Worm (Caenorhabditis elegans) whole organism, L2 larva: ENCODE data around the gene str-33.

ENCODE experiments used
- C34F6.9 ChIP-seq: fragments of 150-350 bp; optimal IDR thresholded peaks from 2 replicates; lab custom pipeline; 2014; ENCODE audit warnings: missing biosample characterization, missing genetic modification characterization
- F13H6.1 ChIP-seq: sonication (generic microtip); optimal IDR thresholded peaks from 2 replicates; lab custom pipeline; 2016; ENCODE audit warnings: missing genetic modification characterization, missing compliant biosample characterization
- R02D3.7 ChIP-seq: fragments of 150-350 bp; optimal IDR thresholded peaks from 2 replicates; lab custom pipeline; 2014; ENCODE audit warnings: missing biosample characterization, missing genetic modification characterization
- Y55F3AM.14 ChIP-seq: fragments of 200-800 bp; sonication (Bioruptor generic); optimal IDR thresholded peaks from 2 replicates; lab custom pipeline; 2018; ENCODE audit warnings: mild to moderate bottlenecking, missing genetic modification characterization, missing compliant biosample characterization
- alr-1 ChIP-seq: fragments of 150-350 bp; optimal IDR thresholded peaks from 2 replicates; lab custom pipeline; 2014; ENCODE audit warnings: missing biosample characterization, missing genetic modification characterization
- aly-2 ChIP-seq: fragments of 150-350 bp; optimal IDR thresholded peaks from 2 replicates; lab custom pipeline; 2014; ENCODE audit warnings: missing biosample characterization, missing genetic modification characterization
- ama-1 ChIP-seq: fragments of 150-350 bp; optimal IDR thresholded peaks from 2 replicates; lab custom pipeline; 2018; ENCODE audit warnings: inconsistent platforms
- blmp-1 ChIP-seq: sonication (generic microtip); optimal IDR thresholded peaks from 2 replicates; lab custom pipeline; 2017; ENCODE audit warnings: missing genetic modification characterization, mild to moderate bottlenecking, missing compliant biosample characterization, antibody characterized with exemption, moderate library complexity; ENCODE audit not compliant: insufficient read depth
- ceh-16 ChIP-seq: fragments of 150-350 bp; optimal IDR thresholded peaks from 2 replicates; lab custom pipeline; 2014; ENCODE audit warnings: missing biosample characterization, missing genetic modification characterization
- ceh-82 ChIP-seq: fragments of 150-350 bp; optimal IDR thresholded peaks from 2 replicates; lab custom pipeline; 2014; ENCODE audit warnings: missing biosample characterization, missing genetic modification characterization
- crh-2 ChIP-seq: sonication (generic microtip); optimal IDR thresholded peaks from 2 replicates; lab custom pipeline; 2017; ENCODE audit warnings: missing biosample characterization, missing genetic modification characterization
- dmd-4 ChIP-seq: sonication (generic microtip); optimal IDR thresholded peaks from 2 replicates; lab custom pipeline; 2017; ENCODE audit warnings: missing biosample characterization, missing genetic modification characterization
- elt-1 ChIP-seq: fragments of 150-350 bp; optimal IDR thresholded peaks from 2 replicates; lab custom pipeline; 2014; ENCODE audit warnings: missing biosample characterization, missing genetic modification characterization
- lin-11 ChIP-seq: fragments of 150-350 bp; sonication (generic microtip); optimal IDR thresholded peaks from 2 replicates; lab custom pipeline; 2014; ENCODE audit warnings: missing biosample characterization, missing genetic modification characterization, inconsistent platforms, mixed read lengths
- lin-13 ChIP-seq: fragments of 150-350 bp; optimal IDR thresholded peaks from 2 replicates; lab custom pipeline; 2014; ENCODE audit warnings: missing biosample characterization, missing genetic modification reagents, missing genetic modification characterization
- lin-39 ChIP-seq: fragments of 150-350 bp; optimal IDR thresholded peaks from 2 replicates; lab custom pipeline; 2014; ENCODE audit warnings: missing biosample characterization, missing genetic modification reagents, missing genetic modification characterization
- lsy-2 ChIP-seq, 2 experiments: fragments of 150-350 bp in 1 of 2; sonication (generic microtip) in 1 of 2; optimal IDR thresholded peaks; 2 replicates each; lab custom pipeline; 2014 to 2017; ENCODE audit warnings: missing biosample characterization in 2 of 2, missing genetic modification characterization in 2 of 2
- mdl-1 ChIP-seq, 2 experiments: fragments of 150-350 bp in 1 of 2; sonication (generic microtip) in 1 of 2; optimal IDR thresholded peaks; 2 replicates each; lab custom pipeline; 2017; ENCODE audit warnings: missing biosample characterization in 2 of 2, missing genetic modification characterization in 2 of 2
- nhr-11 ChIP-seq: fragments of 150-350 bp; optimal IDR thresholded peaks from 2 replicates; lab custom pipeline; 2014; ENCODE audit warnings: missing biosample characterization, missing genetic modification characterization
- nhr-23 ChIP-seq: fragments of 150-350 bp; optimal IDR thresholded peaks from 2 replicates; lab custom pipeline; 2014; ENCODE audit warnings: missing biosample characterization, missing genetic modification reagents, missing genetic modification characterization
- nhr-237 ChIP-seq: fragments of 150-350 bp; optimal IDR thresholded peaks from 2 replicates; lab custom pipeline; 2014; ENCODE audit warnings: missing biosample characterization, missing genetic modification characterization
- nhr-25 ChIP-seq: fragments of 150-350 bp; sonication (generic microtip); optimal IDR thresholded peaks from 3 replicates; lab custom pipeline; 2014; ENCODE audit warnings: missing biosample characterization, missing genetic modification characterization
- nhr-6 ChIP-seq: fragments of 150-350 bp; optimal IDR thresholded peaks from 2 replicates; lab custom pipeline; 2014; ENCODE audit warnings: missing biosample characterization, missing genetic modification characterization
- peb-1 ChIP-seq: fragments of 150-350 bp; optimal IDR thresholded peaks from 2 replicates; lab custom pipeline; 2014; ENCODE audit warnings: missing biosample characterization, missing genetic modification characterization
- sem-4 ChIP-seq: fragments of 150-350 bp; optimal IDR thresholded peaks from 2 replicates; lab custom pipeline; 2014; ENCODE audit warnings: missing biosample characterization, missing genetic modification reagents, missing genetic modification characterization
- skn-1 ChIP-seq: sonication (generic microtip); optimal IDR thresholded peaks from 2 replicates; lab custom pipeline; 2017; ENCODE audit warnings: missing biosample characterization, missing genetic modification characterization
- sma-3 ChIP-seq: sonication (generic microtip); optimal IDR thresholded peaks from 2 replicates; lab custom pipeline; 2016; ENCODE audit warnings: missing genetic modification reagents, missing genetic modification characterization, missing compliant biosample characterization
- sma-9 ChIP-seq, 2 experiments: fragments of 150-350 bp in 1 of 2; sonication (generic microtip) in 1 of 2; optimal IDR thresholded peaks; 2 replicates each; lab custom pipeline; 2014 to 2016; ENCODE audit warnings: missing genetic modification characterization in 2 of 2, mild to moderate bottlenecking in 1 of 2, missing biosample characterization in 1 of 2, missing compliant biosample characterization in 1 of 2, missing genetic modification reagents in 1 of 2, moderate library complexity in 1 of 2
- snpc-4 ChIP-seq: fragments of 150-350 bp; optimal IDR thresholded peaks from 2 replicates; lab custom pipeline; 2014; ENCODE audit warnings: missing biosample characterization, missing genetic modification characterization
- unc-39 ChIP-seq: fragments of 150-350 bp; optimal IDR thresholded peaks from 2 replicates; lab custom pipeline; 2014; ENCODE audit warnings: missing biosample characterization, missing genetic modification characterization
- unc-55 ChIP-seq: fragments of 150-350 bp; sonication (generic microtip); optimal IDR thresholded peaks from 3 replicates; lab custom pipeline; 2014; ENCODE audit warnings: missing biosample characterization, missing genetic modification reagents, missing genetic modification characterization
- unc-62 ChIP-seq: fragments of 150-350 bp; optimal IDR thresholded peaks from 2 replicates; lab custom pipeline; 2014; ENCODE audit warnings: missing biosample characterization, missing genetic modification reagents, missing genetic modification characterization
- ztf-1 ChIP-seq: fragments of 200-800 bp; sonication (Bioruptor generic); conservative IDR thresholded peaks from 2 replicates; pipeline ENCODE4 v1.3.6; 2022; ENCODE audit warnings: missing genetic modification characterization, missing compliant biosample characterization
- ztf-11 ChIP-seq: sonication (generic microtip); optimal IDR thresholded peaks from 2 replicates; lab custom pipeline; 2017; ENCODE audit warnings: missing biosample characterization, missing genetic modification characterization
- ztf-4 ChIP-seq: fragments of 150-350 bp; optimal IDR thresholded peaks from 2 replicates; lab custom pipeline; 2014; ENCODE audit warnings: missing biosample characterization, missing genetic modification characterization

Gene str-33

ce11 chrV:2716933-2717332 lies 11.4 kb upstream of the str-33 start:
- no peak for TF ChIP-seq peb-1 (tag; lab: Kevin White, UChicago)
- no peak for TF ChIP-seq Y55F3AM.14 (GFP tag; lab: Kevin White, UChicago)
- TF ChIP-seq crh-2 (tag; lab: Kevin White, UChicago), result no peak
- no peak for TF ChIP-seq sma-3 (GFP tag; lab: Kevin White, UChicago)
- TF ChIP-seq lsy-2 (tag; optimal IDR thresholded peaks at IDR 0.05; lab: Kevin White, UChicago), result no peak

DNA sequence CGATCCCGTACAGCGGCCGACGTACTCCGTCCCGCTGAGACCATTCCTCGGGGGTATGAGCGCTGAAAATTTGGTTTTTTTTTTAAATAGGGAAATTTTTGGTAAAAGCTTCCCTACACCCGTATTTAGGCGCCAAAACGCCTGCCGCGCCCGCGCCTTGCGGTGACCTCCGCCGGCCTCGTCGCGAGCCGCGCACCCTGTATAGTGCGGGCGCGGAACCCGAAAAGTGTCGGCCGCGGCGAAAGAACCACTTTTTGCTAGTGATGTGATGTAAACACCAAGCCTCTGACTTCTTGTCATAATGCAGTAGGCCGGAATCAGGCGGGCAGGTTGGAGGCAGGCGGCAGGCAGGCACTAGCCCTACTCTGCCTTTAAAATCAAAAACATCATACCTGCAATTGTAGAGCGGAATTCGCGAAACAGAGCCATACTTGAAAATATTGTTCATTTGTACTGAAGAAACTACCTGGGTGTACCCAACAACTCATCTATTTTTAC lies 9.6 kb upstream of the str-33 start, which contains the start of gene srt-29:
Gene srt-29 (minus strand): TSS at position 448 of the 498 bp plus-strand sequence.
- TF ChIP-seq blmp-1 (tag; lab: Kevin White, UChicago) (no peak), mdl-1 (tag; optimal IDR thresholded peaks at IDR 0.05; lab: Kevin White, UChicago) (no peak), sma-3 (GFP tag; lab: Kevin White, UChicago) (no peak), elt-1 (tag; lab: Kevin White, UChicago) (no peak), Y55F3AM.14 (GFP tag; lab: Kevin White, UChicago) (no peak)

- no peak for TF ChIP-seq nhr-25
- TF ChIP-seq ztf-1 (GFP tag; lab: Robert Waterston, UW), result no peak
- TF ChIP-seq nhr-237 (tag; lab: Kevin White, UChicago), result no peak
- no peak for TF ChIP-seq unc-39
- no peak for TF ChIP-seq alr-1 (tag; lab: Kevin White, UChicago)
- TF ChIP-seq ztf-11 (tag; lab: Kevin White, UChicago), result no peak
- TF ChIP-seq peb-1 (tag; lab: Kevin White, UChicago), result no peak
- TF ChIP-seq unc-62 (GFP tag; lab: Kevin White, UChicago), result no peak
- TF ChIP-seq sem-4 (tag; lab: Kevin White, UChicago), result no peak
- no peak for TF ChIP-seq snpc-4 (tag; lab: Kevin White, UChicago)
- TF ChIP-seq nhr-11 (tag; lab: Kevin White, UChicago), result no peak
- TF ChIP-seq elt-1 (tag; lab: Kevin White, UChicago), result no peak
- TF ChIP-seq, all 48 proteins: peak for 0
These were observed 7.6 kb upstream of the str-33 start, which contains the start of gene srt-27 for ce11 chrV:2720763-2721162. Gene srt-27 (minus strand): TSS chrV:2720863.

ce11 chrV:2722555-2722954 lies 5.8 kb upstream of the str-33 start, which contains the start of gene srg-60:
Gene srg-60 (minus strand): TSS chrV:2722655.
- TF ChIP-seq alr-1 (tag; lab: Kevin White, UChicago) (no peak), mdl-1 (tag; optimal IDR thresholded peaks at IDR 0.05; lab: Kevin White, UChicago) (no peak), ztf-4 (tag; lab: Kevin White, UChicago) (no peak), unc-55 (no peak), snpc-4 (tag; lab: Kevin White, UChicago) (no peak), aly-2 (no peak), R02D3.7 (tag; lab: Kevin White, UChicago) (no peak), unc-62 (GFP tag; lab: Kevin White, UChicago) (no peak), ztf-11 (tag; lab: Kevin White, UChicago) (no peak), F13H6.1 (no peak), sem-4 (tag; lab: Kevin White, UChicago) (no peak), ama-1 (no peak), skn-1 (tag; lab: Kevin White, UChicago) (no peak), unc-39 (no peak), nhr-23 (tag; lab: Kevin White, UChicago) (no peak), sma-3 (GFP tag; lab: Kevin White, UChicago) (no peak), ztf-1 (GFP tag; lab: Robert Waterston, UW) (no peak), sma-9 (GFP tag; optimal IDR thresholded peaks at IDR 0.05; lab: Kevin White, UChicago) (no peak), sma-9 (tag; optimal IDR thresholded peaks at IDR 0.05; lab: Kevin White, UChicago) (no peak), dmd-4 (tag; lab: Kevin White, UChicago) (no peak)

- TF ChIP-seq Y55F3AM.14 (GFP tag; lab: Kevin White, UChicago), result no peak
- no peak for TF ChIP-seq ztf-11 (tag; lab: Kevin White, UChicago)
These were observed 3.1 kb upstream of the str-33 start, which contains the start of gene srg-59 for ce11 chrV:2725225-2725624. Gene srg-59 (minus strand): TSS chrV:2725325.

ce11 chrV:2727101-2727500 lies 1.2 kb upstream of the str-33 start, which contains the start of gene str-13:
Gene str-13 (minus strand): TSS chrV:2727201.
- TF ChIP-seq ceh-16 (no peak), nhr-25 (no peak), unc-62 (GFP tag; lab: Kevin White, UChicago) (no peak), unc-39 (no peak), C34F6.9 (no peak), peb-1 (tag; lab: Kevin White, UChicago) (no peak), aly-2 (no peak), lsy-2 (tag; optimal IDR thresholded peaks at IDR 0.05; lab: Kevin White, UChicago) (no peak), ama-1 (no peak), ztf-4 (tag; lab: Kevin White, UChicago) (no peak), nhr-6 (tag; lab: Kevin White, UChicago) (no peak), elt-1 (tag; lab: Kevin White, UChicago) (no peak), lin-11 (no peak), nhr-11 (tag; lab: Kevin White, UChicago) (no peak), lin-13 (no peak), ceh-82 (tag; lab: Kevin White, UChicago) (no peak), dmd-4 (tag; lab: Kevin White, UChicago) (no peak), ztf-11 (tag; lab: Kevin White, UChicago) (no peak), lin-39 (tag; lab: Kevin White, UChicago) (no peak)
